Fruit fly (Drosophila melanogaster) whole organism, embryonic: ENCODE results near the gene Pez.

Experiments used
- Abd-B ChIP-seq: fragments of 200-800 bp; sonication (Bioruptor generic); optimal IDR thresholded peaks from 2 replicates; lab custom pipeline; 2018; ENCODE audit warnings: missing biosample characterization, mild to moderate bottlenecking, missing genetic modification characterization, moderate library complexity
- Atf-2 ChIP-seq: fragments of 200-800 bp; sonication (Bioruptor generic); optimal IDR thresholded peaks from 2 replicates; lab custom pipeline; 2016; ENCODE audit warnings: missing biosample characterization, missing genetic modification characterization
- Awh ChIP-seq: fragments of 200-800 bp; sonication (Bioruptor generic); IDR thresholded peaks from 2 replicates; pipeline ENCODE4, ENCODE4 v1.3.6; 2022; ENCODE audit warnings: missing biosample characterization, missing genetic modification characterization
- Bdp1 ChIP-seq: fragments of 200-800 bp; sonication (Bioruptor generic); optimal IDR thresholded peaks from 3 replicates; lab custom pipeline; 2016; ENCODE audit warnings: missing biosample characterization, missing genetic modification characterization
- Bteb2 ChIP-seq: fragments of 200-800 bp; sonication (Bioruptor generic); optimal IDR thresholded peaks from 2 replicates; lab custom pipeline; 2016; ENCODE audit warnings: missing biosample characterization, missing genetic modification characterization
- CG10462 ChIP-seq: fragments of 200-800 bp; sonication (Bioruptor generic); optimal IDR thresholded peaks from 2 replicates; lab custom pipeline; 2016; ENCODE audit warnings: missing biosample characterization, missing genetic modification characterization
- CG10543 ChIP-seq: fragments of 200-800 bp; sonication (Bioruptor generic); optimal IDR thresholded peaks from 3 replicates; lab custom pipeline; 2017; ENCODE audit warnings: missing biosample characterization, mild to moderate bottlenecking, missing genetic modification characterization, moderate library complexity
- CG11093 ChIP-seq: fragments of 200-800 bp; sonication (Bioruptor generic); IDR thresholded peaks from 3 replicates; pipeline ENCODE4 v1.3.6; 2022; ENCODE audit warnings: missing biosample characterization, missing genetic modification characterization
- CG11247 ChIP-seq: fragments of 200-800 bp; sonication (Bioruptor generic); IDR thresholded peaks from 2 replicates; pipeline ENCODE4 v1.3.6; 2022; ENCODE audit warnings: missing biosample characterization, missing genetic modification characterization
- CG11696 ChIP-seq: fragments of 200-800 bp; sonication (Bioruptor generic); IDR thresholded peaks from 2 replicates; pipeline ENCODE4 v1.3.6; 2022; ENCODE audit warnings: missing biosample characterization, missing genetic modification characterization
- CG12104 ChIP-seq: fragments of 200-800 bp; sonication (Bioruptor generic); optimal IDR thresholded peaks from 3 replicates; lab custom pipeline; 2016; ENCODE audit warnings: missing biosample characterization, missing genetic modification characterization
- CG12769 ChIP-seq: fragments of 200-800 bp; sonication (Bioruptor generic); optimal IDR thresholded peaks from 2 replicates; lab custom pipeline; 2019; ENCODE audit warnings: missing biosample characterization, mild to moderate bottlenecking, missing genetic modification characterization, moderate library complexity
- CG13775 ChIP-seq: fragments of 200-800 bp; sonication (Bioruptor generic); optimal IDR thresholded peaks from 3 replicates; lab custom pipeline; 2017; ENCODE audit warnings: missing biosample characterization, mild to moderate bottlenecking, missing genetic modification characterization
- CG1529 ChIP-seq: fragments of 200-800 bp; sonication (Bioruptor generic); optimal IDR thresholded peaks from 3 replicates; lab custom pipeline; 2018; ENCODE audit warnings: missing biosample characterization, missing genetic modification characterization
- CG15514 ChIP-seq: fragments of 200-800 bp; sonication (Bioruptor generic); optimal IDR thresholded peaks from 3 replicates; lab custom pipeline; 2017; ENCODE audit warnings: missing biosample characterization, missing genetic modification characterization, mild to moderate bottlenecking, moderate library complexity, missing genetic modification reagents
- CG15601 ChIP-seq: fragments of 200-800 bp; sonication (Bioruptor generic); optimal IDR thresholded peaks from 3 replicates; lab custom pipeline; 2019; ENCODE audit warnings: missing biosample characterization, mild to moderate bottlenecking, missing genetic modification characterization, moderate library complexity
- CG2116 ChIP-seq: fragments of 200-800 bp; sonication (Bioruptor generic); optimal IDR thresholded peaks from 3 replicates; lab custom pipeline; 2018; ENCODE audit warnings: missing biosample characterization, mild to moderate bottlenecking, missing genetic modification characterization
- CG2889 ChIP-seq: fragments of 200-800 bp; sonication (Bioruptor generic); IDR thresholded peaks from 3 replicates; pipeline ENCODE4 v1.3.6; 2022; ENCODE audit warnings: missing biosample characterization, missing genetic modification characterization
- CG33213 ChIP-seq: fragments of 200-800 bp; sonication (Bioruptor generic); optimal IDR thresholded peaks from 3 replicates; lab custom pipeline; 2016; ENCODE audit warnings: missing biosample characterization, missing genetic modification characterization
- CG4617 ChIP-seq: fragments of 200-800 bp; sonication (Bioruptor generic); optimal IDR thresholded peaks from 3 replicates; lab custom pipeline; 2016; ENCODE audit warnings: missing biosample characterization, missing genetic modification characterization, borderline replicate concordance
- CG4730 ChIP-seq: fragments of 200-800 bp; sonication (Bioruptor generic); IDR thresholded peaks from 2 replicates; pipeline ENCODE4 v1.3.6; 2022; ENCODE audit warnings: missing biosample characterization, missing genetic modification characterization
- CG8290 ChIP-seq, 3 experiments: fragments of 200-800 bp; sonication (Bioruptor generic); optimal IDR thresholded peaks; 2 replicates each; lab custom pipeline; 2016 to 2019; ENCODE audit warnings: missing biosample characterization in 3 of 3, missing genetic modification characterization in 3 of 3, mild to moderate bottlenecking in 2 of 3, moderate library complexity in 1 of 3
- CG8359 ChIP-seq: fragments of 200-800 bp; sonication (Bioruptor generic); optimal IDR thresholded peaks from 2 replicates; lab custom pipeline; 2017; ENCODE audit warnings: missing biosample characterization, mild to moderate bottlenecking, missing genetic modification characterization, borderline replicate concordance
- CG8388 ChIP-seq: fragments of 200-800 bp; sonication (Bioruptor generic); optimal IDR thresholded peaks from 2 replicates; lab custom pipeline; 2019; ENCODE audit warnings: missing biosample characterization, mild to moderate bottlenecking, missing genetic modification characterization, moderate library complexity
- CG9797 ChIP-seq: fragments of 200-800 bp; sonication (Bioruptor generic); optimal IDR thresholded peaks from 3 replicates; lab custom pipeline; 2018; ENCODE audit warnings: missing biosample characterization, mild to moderate bottlenecking, missing genetic modification characterization
- D ChIP-seq, 2 experiments: fragments of 200-800 bp in 1 of 2; fragments of >200 bp in 1 of 2; sonication (Bioruptor generic) in 1 of 2; optimal IDR thresholded peaks; 2 replicates in 1 of 2; 3 replicates in 1 of 2; lab custom pipeline; 2017; ENCODE audit warnings: mild to moderate bottlenecking in 1 of 2, missing biosample characterization in 1 of 2, missing genetic modification characterization in 1 of 2, missing genetic modification reagents in 1 of 2
- Dad ChIP-seq: fragments of 200-800 bp; sonication (Bioruptor generic); optimal IDR thresholded peaks from 3 replicates; lab custom pipeline; 2016; ENCODE audit warnings: missing biosample characterization, missing genetic modification characterization
- Dbx ChIP-seq: fragments of 200-800 bp; sonication (Bioruptor generic); IDR thresholded peaks from 3 replicates; pipeline ENCODE4 v1.3.6; 2022; ENCODE audit warnings: missing biosample characterization, missing genetic modification characterization
- Dref ChIP-seq: fragments of 200-800 bp; sonication (Bioruptor generic); IDR thresholded peaks from 2 replicates; pipeline ENCODE4 v1.3.6; 2022; ENCODE audit warnings: missing biosample characterization, missing genetic modification characterization
- Ets65A ChIP-seq: fragments of 200-800 bp; sonication (Bioruptor generic); peaks from one replicate; lab custom pipeline; 2016; ENCODE audit warnings: missing biosample characterization, missing genetic modification characterization
- H15 ChIP-seq: fragments of 200-800 bp; sonication (Bioruptor generic); IDR thresholded peaks from 3 replicates; pipeline ENCODE4 v1.3.6; 2022; ENCODE audit warnings: missing biosample characterization, missing genetic modification characterization
- Hmx ChIP-seq: fragments of 200-800 bp; sonication (Bioruptor generic); optimal IDR thresholded peaks from 2 replicates; lab custom pipeline; 2016; ENCODE audit warnings: missing biosample characterization, missing genetic modification characterization
- Hr51 ChIP-seq, 2 experiments: fragments of 200-800 bp; sonication (Bioruptor generic); optimal IDR thresholded peaks; 2 replicates in 1 of 2; 3 replicates in 1 of 2; lab custom pipeline; 2016 to 2018; ENCODE audit warnings: missing biosample characterization in 2 of 2, missing genetic modification characterization in 2 of 2, mild to moderate bottlenecking in 1 of 2, moderate library complexity in 1 of 2
- MESR4 ChIP-seq: fragments of 200-800 bp; sonication (Bioruptor generic); optimal IDR thresholded peaks from 2 replicates; lab custom pipeline; 2018; ENCODE audit warnings: missing biosample characterization, mild to moderate bottlenecking, missing genetic modification characterization, moderate library complexity
- Mrtf ChIP-seq: fragments of 200-800 bp; sonication (Bioruptor generic); IDR thresholded peaks from 3 replicates; pipeline ENCODE4 v1.3.6; 2022; ENCODE audit warnings: missing biosample characterization, missing genetic modification characterization
- Nf-YB ChIP-seq: fragments of 200-800 bp; sonication (Bioruptor generic); optimal IDR thresholded peaks from 3 replicates; lab custom pipeline; 2019; ENCODE audit warnings: missing biosample characterization, mild to moderate bottlenecking, missing genetic modification characterization, moderate library complexity
- Sox100B ChIP-seq: fragments of 200-800 bp; sonication (Bioruptor generic); optimal IDR thresholded peaks from 3 replicates; lab custom pipeline; 2018; ENCODE audit warnings: missing biosample characterization, mild to moderate bottlenecking, missing genetic modification characterization
- Spps ChIP-seq: fragments of 200-800 bp; sonication (Bioruptor generic); optimal IDR thresholded peaks from 2 replicates; lab custom pipeline; 2018; ENCODE audit warnings: missing biosample characterization, mild to moderate bottlenecking, missing genetic modification characterization
- Sry-β ChIP-seq: fragments of 200-800 bp; sonication (Bioruptor generic); optimal IDR thresholded peaks from 2 replicates; lab custom pipeline; 2018; ENCODE audit warnings: missing biosample characterization, mild to moderate bottlenecking, missing genetic modification characterization, moderate library complexity
- ato ChIP-seq: fragments of 200-800 bp; sonication (Bioruptor generic); IDR thresholded peaks from 2 replicates; pipeline ENCODE4 v1.3.6; 2022; ENCODE audit warnings: missing biosample characterization, missing genetic modification characterization; ENCODE audit not compliant: partially characterized antibody
- bigmax ChIP-seq: fragments of 200-800 bp; sonication (Bioruptor generic); optimal IDR thresholded peaks from 2 replicates; lab custom pipeline; 2018; ENCODE audit warnings: missing biosample characterization, mild to moderate bottlenecking, missing genetic modification characterization
- cg ChIP-seq: fragments of 200-800 bp; sonication (Bioruptor generic); optimal IDR thresholded peaks from 3 replicates; lab custom pipeline; 2019; ENCODE audit warnings: missing biosample characterization, mild to moderate bottlenecking, missing genetic modification characterization, moderate library complexity
- danr ChIP-seq: fragments of 200-800 bp; sonication (Bioruptor generic); IDR thresholded peaks from 2 replicates; pipeline ENCODE4 v1.3.6; 2022; ENCODE audit warnings: missing biosample characterization, missing genetic modification characterization
- ham ChIP-seq: fragments of 200-800 bp; sonication (Bioruptor generic); IDR thresholded peaks from 2 replicates; pipeline ENCODE4 v1.3.6; 2022; ENCODE audit warnings: missing biosample characterization, missing genetic modification characterization
- hth ChIP-seq: fragments of >200 bp; optimal IDR thresholded peaks from 2 replicates; lab custom pipeline; 2017; ENCODE audit warnings: inconsistent platforms
- knrl ChIP-seq: fragments of 200-800 bp; sonication (Bioruptor generic); IDR thresholded peaks from 3 replicates; pipeline ENCODE4 v1.3.6; 2022; ENCODE audit warnings: missing biosample characterization, missing genetic modification characterization; ENCODE audit not compliant: partially characterized antibody
- onecut ChIP-seq: fragments of 200-800 bp; sonication (Bioruptor generic); IDR thresholded peaks from 2 replicates; pipeline ENCODE4 v1.3.6; 2022; ENCODE audit warnings: missing biosample characterization, missing genetic modification characterization
- phol ChIP-seq: fragments of 200-800 bp; sonication (Bioruptor generic); optimal IDR thresholded peaks from 3 replicates; lab custom pipeline; 2018; ENCODE audit warnings: missing biosample characterization, mild to moderate bottlenecking, missing genetic modification characterization, moderate library complexity
- wor ChIP-seq: fragments of 200-800 bp; sonication (Bioruptor generic); IDR thresholded peaks from 2 replicates; pipeline ENCODE4 v1.3.6; 2022; ENCODE audit warnings: missing biosample characterization, missing genetic modification characterization

Pez gene

dm6 chr2L:6356686-6357362 is 18.4 kb upstream of the Pez start (continued):
- peak; percentile 1 for TF ChIP-seq CG13775 (GFP tag; lab: Kevin White, UChicago)
- TF ChIP-seq Mrtf (GFP tag; lab: Robert Waterston, UW) = peak; percentile 22; the same call in 1 of the 3 replicates
- TF ChIP-seq phol = peak; percentile 57
- TF ChIP-seq CG8359 = no peak
- TF ChIP-seq Ets65A (GFP tag; lab: Kevin White, UChicago) = peak; percentile 82
- TF ChIP-seq CG2116 (GFP tag; lab: Kevin White, UChicago) = no peak
- peak; percentile 20 for TF ChIP-seq CG33213
- peak; percentile 34 for TF ChIP-seq Nf-YB (GFP tag; lab: Kevin White, UChicago)
- TF ChIP-seq ham (GFP tag; lab: Robert Waterston, UW) = no peak
- no peak for TF ChIP-seq MESR4
- TF ChIP-seq Bteb2 (GFP tag; lab: Kevin White, UChicago) = no peak
- TF ChIP-seq D (optimal IDR thresholded peaks at IDR 0.05; lab: Kevin White, UChicago) = no peak
- TF ChIP-seq D (GFP tag; optimal IDR thresholded peaks at IDR 0.05; lab: Kevin White, UChicago) = no peak
- no peak for TF ChIP-seq Bdp1 (GFP tag; lab: Kevin White, UChicago)
- no peak for TF ChIP-seq CG4730 (GFP tag; lab: Robert Waterston, UW)
- no peak for TF ChIP-seq Sry-β (GFP tag; lab: Kevin White, UChicago)
- TF ChIP-seq Awh (GFP tag; lab: Robert Waterston, UW) = peak; percentile 60; the same call in 1 of the 2 replicates
- peak; percentile 39; the same call in 1 of the 2 replicates for TF ChIP-seq CG11247 (GFP tag; lab: Robert Waterston, UW)
- TF ChIP-seq CG9797 (GFP tag; lab: Kevin White, UChicago) = no peak
- TF ChIP-seq CG12769 (tag; lab: Kevin White, UChicago) = no peak
- TF ChIP-seq CG15514 (GFP tag; lab: Kevin White, UChicago) = peak; percentile 37
- no peak for TF ChIP-seq CG11696 (GFP tag; lab: Robert Waterston, UW)
- no peak for TF ChIP-seq Dbx (GFP tag; lab: Robert Waterston, UW)
- TF ChIP-seq hth = no peak
- no peak for TF ChIP-seq CG2889
- peak; percentile 30 for TF ChIP-seq CG1529
- TF ChIP-seq Hmx (GFP tag; lab: Kevin White, UChicago) = no peak
- peak; percentile 58 for TF ChIP-seq knrl (GFP tag; lab: Robert Waterston, UW)
- no peak for TF ChIP-seq CG12104
- peak; percentile 65 for TF ChIP-seq CG15601 (tag; lab: Kevin White, UChicago)
- TF ChIP-seq Dref = no peak
- no peak for TF ChIP-seq CG10543 (GFP tag; lab: Kevin White, UChicago)
- peak; percentile 9 for TF ChIP-seq CG8290 (GFP tag; optimal IDR thresholded peaks at IDR 0.05; lab: Kevin White, UChicago)
- TF ChIP-seq CG8290 (tag; optimal IDR thresholded peaks at IDR 0.05; lab: Kevin White, UChicago) = peak in 1 of 2 experiments; percentile 58
- no peak for TF ChIP-seq CG10462 (GFP tag; lab: Kevin White, UChicago)
- no peak for TF ChIP-seq CG11093
- no peak for TF ChIP-seq bigmax
- 0 out of 3 replicates have a peak, but pooled peaks have one; percentile 42 for TF ChIP-seq H15
- no peak for TF ChIP-seq Spps
- no peak for TF ChIP-seq ato (GFP tag; lab: Robert Waterston, UW)
- no peak for TF ChIP-seq Atf-2 (GFP tag; lab: Kevin White, UChicago)
- no peak for TF ChIP-seq wor (GFP tag; lab: Robert Waterston, UW)
- TF ChIP-seq Hr51 (GFP tag; optimal IDR thresholded peaks at IDR 0.05; lab: Kevin White, UChicago) = peak in 1 of 2 experiments; percentile 45
- peak; percentile 28 for TF ChIP-seq Sox100B
- no peak for TF ChIP-seq CG8388 (GFP tag; lab: Kevin White, UChicago)
- TF ChIP-seq onecut (GFP tag; lab: Robert Waterston, UW) = peak; percentile 44
- TF ChIP-seq Dad = no peak
- no peak for TF ChIP-seq Abd-B
- TF ChIP-seq CG4617 (GFP tag; lab: Kevin White, UChicago) = no peak
- TF ChIP-seq cg (GFP tag; lab: Kevin White, UChicago) = no peak
- no peak for TF ChIP-seq danr (GFP tag; lab: Robert Waterston, UW)
